Worm (Caenorhabditis elegans) whole organism, L3 larva: ENCODE results near the gene C11E4.6.

ENCODE experiments used
- ZK546.5 ChIP-seq: sonication (generic microtip); optimal IDR thresholded peaks from 2 replicates; lab custom pipeline; 2017; ENCODE audit warnings: missing biosample characterization, missing genetic modification characterization
- aly-2 ChIP-seq: fragments of 150-350 bp; optimal IDR thresholded peaks from 2 replicates; lab custom pipeline; 2014; ENCODE audit warnings: missing biosample characterization, missing genetic modification characterization
- ama-1 ChIP-seq: fragments of 150-350 bp; optimal IDR thresholded peaks from 2 replicates; lab custom pipeline; 2018
- ceh-16 ChIP-seq: sonication (generic microtip); optimal IDR thresholded peaks from 2 replicates; lab custom pipeline; 2017; ENCODE audit warnings: missing biosample characterization, missing genetic modification characterization
- daf-12 ChIP-seq: fragments of 150-350 bp; optimal IDR thresholded peaks from 2 replicates; lab custom pipeline; 2014; ENCODE audit warnings: missing biosample characterization, missing genetic modification reagents, missing genetic modification characterization
- egl-27 ChIP-seq: sonication (generic microtip); optimal IDR thresholded peaks from 4 replicates; lab custom pipeline; 2017; ENCODE audit warnings: missing biosample characterization, missing genetic modification reagents, missing genetic modification characterization
- egl-5 ChIP-seq: fragments of 150-350 bp; optimal IDR thresholded peaks from 2 replicates; lab custom pipeline; 2017; ENCODE audit warnings: missing biosample characterization, missing genetic modification reagents, missing genetic modification characterization, inconsistent platforms
- elt-1 ChIP-seq: fragments of 150-350 bp; optimal IDR thresholded peaks from 2 replicates; lab custom pipeline; 2014; ENCODE audit warnings: missing biosample characterization, missing genetic modification characterization
- elt-3 ChIP-seq, 3 experiments: fragments of 150-350 bp in 1 of 3; sonication (generic microtip) in 2 of 3; optimal IDR thresholded peaks; 2 replicates in 2 of 3; 4 replicates in 1 of 3; lab custom pipeline; 2014 to 2017; ENCODE audit warnings: missing biosample characterization in 3 of 3, missing genetic modification characterization in 3 of 3
- eor-1 ChIP-seq, 2 experiments: fragments of 150-350 bp; optimal IDR thresholded peaks; 2 replicates each; lab custom pipeline; 2014 to 2018; ENCODE audit warnings: missing biosample characterization in 2 of 2, missing genetic modification characterization in 2 of 2
- fkh-10 ChIP-seq: sonication (generic microtip); optimal IDR thresholded peaks from 2 replicates; lab custom pipeline; 2017; ENCODE audit warnings: missing biosample characterization, missing genetic modification reagents, missing genetic modification characterization
- fkh-2 ChIP-seq: fragments of 150-350 bp; optimal IDR thresholded peaks from 2 replicates; lab custom pipeline; 2014; ENCODE audit warnings: missing biosample characterization, missing genetic modification reagents, missing genetic modification characterization
- fos-1 ChIP-seq: fragments of 150-350 bp; optimal IDR thresholded peaks from 2 replicates; lab custom pipeline; 2014; ENCODE audit warnings: missing biosample characterization, missing genetic modification characterization
- hmg-11 ChIP-seq: sonication (generic microtip); optimal IDR thresholded peaks from 2 replicates; lab custom pipeline; 2016; ENCODE audit warnings: missing genetic modification characterization, missing compliant biosample characterization
- jun-1 ChIP-seq: fragments of 150-350 bp; optimal IDR thresholded peaks from 2 replicates; lab custom pipeline; 2014; ENCODE audit warnings: missing biosample characterization, missing genetic modification reagents, missing genetic modification characterization
- lin-39 ChIP-seq: fragments of 150-350 bp; optimal IDR thresholded peaks from 2 replicates; lab custom pipeline; 2018; ENCODE audit warnings: missing biosample characterization, missing genetic modification reagents, missing genetic modification characterization
- lsy-12 ChIP-seq: sonication (generic microtip); optimal IDR thresholded peaks from 2 replicates; lab custom pipeline; 2016; ENCODE audit warnings: mild to moderate bottlenecking, missing genetic modification characterization, missing compliant biosample characterization
- mml-1 ChIP-seq: fragments of 150-350 bp; sonication (generic microtip); optimal IDR thresholded peaks from 3 replicates; lab custom pipeline; 2014; ENCODE audit warnings: missing biosample characterization, missing genetic modification characterization
- nfya-1 ChIP-seq: sonication (generic microtip); optimal IDR thresholded peaks from 2 replicates; lab custom pipeline; 2017; ENCODE audit warnings: missing genetic modification characterization, mild to moderate bottlenecking, missing compliant biosample characterization, antibody characterized with exemption, moderate library complexity; ENCODE audit not compliant: insufficient read depth
- nhr-12 ChIP-seq: fragments of 150-350 bp; optimal IDR thresholded peaks from 2 replicates; lab custom pipeline; 2014; ENCODE audit warnings: missing biosample characterization, missing genetic modification characterization
- nhr-237 ChIP-seq: fragments of 150-350 bp; optimal IDR thresholded peaks from 2 replicates; lab custom pipeline; 2014; ENCODE audit warnings: missing biosample characterization, missing genetic modification characterization
- nhr-25 ChIP-seq: sonication (generic microtip); optimal IDR thresholded peaks from 2 replicates; lab custom pipeline; 2017; ENCODE audit warnings: missing biosample characterization, missing genetic modification characterization
- nhr-67 ChIP-seq: fragments of 150-350 bp; optimal IDR thresholded peaks from 2 replicates; lab custom pipeline; 2014; ENCODE audit warnings: missing biosample characterization, missing genetic modification characterization
- nhr-76 ChIP-seq: fragments of 150-350 bp; sonication (generic microtip); optimal IDR thresholded peaks from 5 replicates; lab custom pipeline; 2014; ENCODE audit warnings: missing biosample characterization, missing genetic modification characterization
- nhr-77 ChIP-seq: fragments of 150-350 bp; optimal IDR thresholded peaks from 2 replicates; lab custom pipeline; 2014; ENCODE audit warnings: missing biosample characterization, missing genetic modification characterization
- sea-2 ChIP-seq: fragments of 150-350 bp; sonication (generic microtip); optimal IDR thresholded peaks from 4 replicates; lab custom pipeline; 2014; ENCODE audit warnings: missing biosample characterization, missing genetic modification reagents, missing genetic modification characterization
- skn-1 ChIP-seq: fragments of 150-350 bp; optimal IDR thresholded peaks from 2 replicates; lab custom pipeline; 2014; ENCODE audit warnings: missing biosample characterization, missing genetic modification characterization
- snpc-4 ChIP-seq: fragments of 150-350 bp; optimal IDR thresholded peaks from 2 replicates; lab custom pipeline; 2014; ENCODE audit warnings: missing biosample characterization, missing genetic modification characterization
- tbx-2 ChIP-seq: sonication (generic microtip); optimal IDR thresholded peaks from 2 replicates; lab custom pipeline; 2016; ENCODE audit warnings: mild to moderate bottlenecking, missing genetic modification characterization, missing compliant biosample characterization
- unc-62 ChIP-seq: fragments of 150-350 bp; sonication (generic microtip); optimal IDR thresholded peaks from 4 replicates; lab custom pipeline; 2014; ENCODE audit warnings: missing biosample characterization, missing genetic modification reagents, missing genetic modification characterization
- zag-1 ChIP-seq: fragments of 150-350 bp; optimal IDR thresholded peaks from 2 replicates; lab custom pipeline; 2014; ENCODE audit warnings: missing biosample characterization, missing genetic modification characterization
- ztf-11 ChIP-seq: fragments of 150-350 bp; optimal IDR thresholded peaks from 2 replicates; lab custom pipeline; 2014; ENCODE audit warnings: missing biosample characterization, missing genetic modification characterization
- ztf-4 ChIP-seq: fragments of 150-350 bp; optimal IDR thresholded peaks from 2 replicates; lab custom pipeline; 2014; ENCODE audit warnings: missing biosample characterization, missing genetic modification characterization

The C11E4.6 gene

DNA sequence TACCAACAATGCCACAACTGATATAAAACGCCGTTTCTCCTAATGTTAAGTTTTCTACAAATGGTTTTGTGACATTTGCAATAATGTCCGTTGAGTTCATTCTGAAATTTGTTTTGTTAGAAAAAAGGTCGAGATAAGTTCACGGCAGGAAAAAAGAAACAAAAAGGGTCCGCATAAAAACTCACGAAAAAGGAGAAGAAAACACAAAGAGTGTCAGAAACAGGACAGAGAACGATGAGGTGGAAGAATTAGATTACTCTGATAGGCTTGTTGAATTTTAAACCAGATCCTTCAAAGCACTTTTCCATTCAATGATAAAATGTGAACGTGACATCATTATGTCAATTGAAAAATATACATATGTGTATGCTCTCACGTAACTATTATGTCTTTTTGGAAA, 42.7 kb downstream of the C11E4.6 start, which contains the start of gene aex-2:
Gene aex-2 (minus strand): TSS at position 101 of the 400 bp plus-strand sequence.
- TF ChIP-seq mml-1 (tag; lab: Kevin White, UChicago) (no peak), hmg-11 (tag; lab: Kevin White, UChicago) (no peak), eor-1 (tag; optimal IDR thresholded peaks at IDR 0.05; lab: Kevin White, UChicago) (no peak), skn-1 (tag; lab: Kevin White, UChicago) (no peak), nhr-25 (tag; lab: Kevin White, UChicago) (no peak), nhr-76 (tag; lab: Kevin White, UChicago) (no peak), nhr-237 (tag; lab: Kevin White, UChicago) (no peak)

DNA sequence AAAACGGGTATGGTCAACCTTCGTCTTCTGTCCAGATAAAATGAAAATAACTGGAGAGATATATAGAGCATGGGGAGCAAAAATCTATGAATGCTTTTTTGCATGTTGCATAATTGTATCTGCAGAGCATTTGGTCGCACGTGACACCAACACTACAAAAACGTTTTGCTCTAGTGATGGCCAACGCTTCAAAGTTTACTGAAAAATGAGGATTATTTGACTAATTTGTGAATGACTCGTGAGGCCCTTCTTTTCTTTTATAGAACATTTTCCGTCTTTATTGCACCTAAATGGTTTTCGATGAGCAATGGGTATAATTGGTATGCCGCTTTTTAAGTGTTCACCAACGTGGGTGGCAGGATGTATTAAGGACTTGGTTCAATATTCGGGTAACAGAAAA, 43.1 kb downstream of the C11E4.6 start:
- TF ChIP-seq fkh-2 (tag; lab: Kevin White, UChicago) = no peak
- no peak for TF ChIP-seq daf-12
- no peak for TF ChIP-seq fkh-10 (GFP tag; lab: Kevin White, UChicago)
- no peak for TF ChIP-seq ceh-16
- no peak for TF ChIP-seq zag-1 (tag; lab: Kevin White, UChicago)
- TF ChIP-seq egl-27 = no peak
- no peak for TF ChIP-seq ztf-11 (tag; lab: Kevin White, UChicago)
- TF ChIP-seq nhr-76 (tag; lab: Kevin White, UChicago) = no peak
- TF ChIP-seq, all 47 proteins: peak for 0

DNA sequence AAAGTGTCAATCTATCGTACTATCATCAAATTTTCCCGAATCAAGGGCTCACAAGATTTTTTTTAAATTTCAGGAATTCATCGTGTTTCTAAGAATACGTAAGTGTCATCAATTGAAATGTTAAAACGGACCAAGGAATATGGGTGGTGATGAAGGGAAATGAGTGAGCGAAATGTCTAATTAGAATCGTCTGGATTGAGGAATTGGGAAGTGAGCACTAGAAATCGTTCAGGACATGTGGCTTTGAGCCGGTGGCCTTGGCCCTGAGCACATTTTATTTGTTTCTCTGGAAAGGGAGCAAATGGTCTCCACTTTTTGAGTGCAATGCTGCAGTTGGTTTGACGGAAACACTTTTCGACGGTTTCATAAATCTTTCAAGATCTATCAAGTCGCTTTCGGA, 43.9 kb downstream of the C11E4.6 start:
- no peak for TF ChIP-seq mml-1 (tag; lab: Kevin White, UChicago)

DNA sequence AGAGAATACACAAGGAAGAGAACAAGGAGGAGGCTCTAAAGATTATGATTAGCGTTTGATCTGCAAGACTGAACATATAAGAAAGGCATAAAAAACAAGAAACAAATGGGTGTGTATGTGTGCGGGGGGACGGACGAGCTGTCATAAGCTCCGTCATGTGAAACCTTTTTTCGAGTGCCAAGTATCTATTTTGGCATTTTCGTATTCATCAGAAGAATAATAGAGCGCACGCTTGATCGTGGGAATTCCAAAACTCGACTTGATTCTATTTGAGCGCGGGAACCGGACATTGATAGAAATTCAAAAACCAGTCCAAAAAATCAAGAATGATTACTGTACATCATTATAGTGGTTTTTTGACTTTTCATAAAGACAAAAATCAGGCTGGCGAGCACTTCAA, 46.4 kb downstream of the C11E4.6 start:
- no peak for TF ChIP-seq elt-1 (tag; lab: Kevin White, UChicago)
- no peak for TF ChIP-seq ztf-4 (tag; lab: Kevin White, UChicago)
- no peak for TF ChIP-seq elt-3 (tag; optimal IDR thresholded peaks at IDR 0.05; lab: Kevin White, UChicago)
- no peak for TF ChIP-seq hmg-11 (tag; lab: Kevin White, UChicago)
- no peak for TF ChIP-seq mml-1 (tag; lab: Kevin White, UChicago)
- TF ChIP-seq nhr-67 = no peak
- no peak for TF ChIP-seq sea-2 (GFP tag; lab: Kevin White, UChicago)
- TF ChIP-seq ceh-16 = no peak
- no peak for TF ChIP-seq lin-39
- TF ChIP-seq nfya-1 (tag; lab: Kevin White, UChicago) = no peak
- no peak for TF ChIP-seq egl-27
- TF ChIP-seq ama-1 (lab: Kevin White, UChicago) = no peak
- TF ChIP-seq ZK546.5 (tag; lab: Kevin White, UChicago) = no peak
- TF ChIP-seq skn-1 (tag; lab: Kevin White, UChicago) = no peak
- TF ChIP-seq nhr-237 (tag; lab: Kevin White, UChicago) = no peak
- TF ChIP-seq nhr-25 (tag; lab: Kevin White, UChicago) = no peak

DNA sequence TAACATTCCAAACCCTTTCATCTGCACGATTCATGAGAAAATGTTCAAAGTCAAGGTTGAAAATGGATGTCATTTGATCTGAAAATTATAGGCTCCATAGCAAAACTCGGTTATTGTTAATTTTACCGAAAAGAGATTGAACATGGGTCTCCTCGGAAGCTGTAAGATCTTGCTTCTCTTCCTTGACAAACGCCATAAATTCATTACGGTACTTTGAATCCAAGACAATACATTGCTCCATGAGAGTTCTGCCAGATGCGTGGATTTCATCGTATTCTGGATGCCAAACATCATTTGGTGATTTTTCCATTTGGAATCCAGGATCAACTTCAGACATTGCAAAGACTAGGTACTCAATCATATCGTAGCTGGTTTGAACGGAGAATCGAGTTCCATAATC, 55.6 kb downstream of the C11E4.6 start:
- TF ChIP-seq nhr-67 = no peak
- TF ChIP-seq egl-27 = no peak
- TF ChIP-seq tbx-2 (tag; lab: Kevin White, UChicago) = no peak
- no peak for TF ChIP-seq egl-5
- no peak for TF ChIP-seq nhr-77
- TF ChIP-seq fos-1 (tag; lab: Kevin White, UChicago) = no peak
- no peak for TF ChIP-seq ama-1 (lab: Kevin White, UChicago)
- TF ChIP-seq aly-2 (tag; lab: Kevin White, UChicago) = no peak
- TF ChIP-seq daf-12 = no peak
- no peak for TF ChIP-seq ztf-4 (tag; lab: Kevin White, UChicago)
- TF ChIP-seq unc-62 (GFP tag; lab: Kevin White, UChicago) = no peak
- no peak for TF ChIP-seq ztf-11 (tag; lab: Kevin White, UChicago)
- TF ChIP-seq ZK546.5 (tag; lab: Kevin White, UChicago) = no peak
- no peak for TF ChIP-seq hmg-11 (tag; lab: Kevin White, UChicago)
- no peak for TF ChIP-seq lsy-12 (tag; lab: Kevin White, UChicago)
- no peak for TF ChIP-seq snpc-4 (tag; lab: Kevin White, UChicago)
- TF ChIP-seq nhr-12 (tag; lab: Kevin White, UChicago) = no peak
- TF ChIP-seq sea-2 (GFP tag; lab: Kevin White, UChicago) = no peak
- no peak for TF ChIP-seq nhr-76 (tag; lab: Kevin White, UChicago)
- no peak for TF ChIP-seq jun-1 (tag; lab: Kevin White, UChicago)
- TF ChIP-seq, all 47 proteins: peak for 0
